Fruit fly (Drosophila melanogaster): ENCODE measurements around the gene Naa20B.
A peak's percentile ranks its signal among the peaks of the same experiment; 100 is the strongest.

Naa20B gene

DNA sequence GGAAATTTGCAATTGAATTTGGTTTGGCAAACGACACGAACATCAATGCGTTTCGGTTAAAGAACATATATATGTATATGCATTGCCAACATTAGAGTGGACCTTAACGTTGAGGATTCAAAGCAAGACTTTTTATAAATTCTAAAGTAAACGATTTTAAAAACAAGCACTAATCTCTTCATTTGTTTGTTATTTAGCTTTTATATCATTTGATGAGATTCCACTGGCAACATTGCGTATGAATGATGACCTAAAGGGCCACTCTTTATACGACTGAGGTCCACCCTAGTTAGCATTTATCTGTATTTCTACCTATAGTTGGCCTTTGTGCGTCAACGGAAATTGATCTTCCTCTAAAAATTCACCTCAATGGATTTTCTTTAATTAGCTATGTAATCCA is 1.4 kb downstream of the Naa20B start (continued):
- TF ChIP-seq lilli (GFP tag; optimal IDR thresholded peaks at IDR 0.05): no peak
- TF ChIP-seq Dad (GFP tag; optimal IDR thresholded peaks at IDR 0.05): peak; percentile 6
- no peak for TF ChIP-seq CG9876 (GFP tag; optimal IDR thresholded peaks at IDR 0.05)
- TF ChIP-seq Mrtf (GFP tag; IDR thresholded peaks at IDR 0.05): no peak
- peak; percentile 20 for TF ChIP-seq CG18599 (GFP tag; optimal IDR thresholded peaks at IDR 0.05)
- TF ChIP-seq CG6254 (GFP tag; optimal IDR thresholded peaks at IDR 0.05): peak; percentile 3
- no peak for TF ChIP-seq Lpt (GFP tag; optimal IDR thresholded peaks at IDR 0.05)
- no peak for TF ChIP-seq CG7372 (GFP tag; IDR thresholded peaks at IDR 0.05)
- no peak for TF ChIP-seq zen2 (GFP tag; IDR thresholded peaks at IDR 0.05; ENCODE audit: partially characterized antibody)
- peak; percentile 69 for TF ChIP-seq sens (GFP tag)
- no peak for TF ChIP-seq jumu (GFP tag; optimal IDR thresholded peaks at IDR 0.05)
- TF ChIP-seq tin (GFP tag; optimal IDR thresholded peaks at IDR 0.05): no peak
- no peak for TF ChIP-seq CG14860 (GFP tag; IDR thresholded peaks at IDR 0.05; ENCODE audit: partially characterized antibody)
- no peak for TF ChIP-seq slou (GFP tag; optimal IDR thresholded peaks at IDR 0.05)
- 0 out of 3 replicates have a peak, but pooled peaks have one; percentile 19 for TF ChIP-seq CG14050 (GFP tag; IDR thresholded peaks at IDR 0.05)
- no peak for TF ChIP-seq CG30020 (tag; optimal IDR thresholded peaks at IDR 0.05)
- TF ChIP-seq gt (GFP tag; IDR thresholded peaks at IDR 0.05): no peak
- no peak for TF ChIP-seq mld (GFP tag; IDR thresholded peaks at IDR 0.05; ENCODE audit: partially characterized antibody)
- no peak for TF ChIP-seq CG3163 (GFP tag; optimal IDR thresholded peaks at IDR 0.05)
- TF ChIP-seq hth (optimal IDR thresholded peaks at IDR 0.05): no peak
- no peak for TF ChIP-seq tio (GFP tag; optimal IDR thresholded peaks at IDR 0.05)
- peak; percentile 25; the same call in 1 of the 2 replicates for TF ChIP-seq al (GFP tag; IDR thresholded peaks at IDR 0.05)
- no peak for TF ChIP-seq dm (GFP tag; optimal IDR thresholded peaks at IDR 0.05)
- TF ChIP-seq Rfx (GFP tag; IDR thresholded peaks at IDR 0.05): peak; percentile 47
- no peak for TF ChIP-seq Hr78 (GFP tag; optimal IDR thresholded peaks at IDR 0.05)
- TF ChIP-seq HLH54F (GFP tag; optimal IDR thresholded peaks at IDR 0.05): no peak
- TF ChIP-seq tna (GFP tag; IDR thresholded peaks at IDR 0.05; ENCODE audit: partially characterized antibody): no peak
- no peak for TF ChIP-seq toy (GFP tag; IDR thresholded peaks at IDR 0.05)
- no peak for TF ChIP-seq dan (GFP tag; IDR thresholded peaks at IDR 0.05)
- TF ChIP-seq amos (GFP tag; IDR thresholded peaks at IDR 0.05; ENCODE audit: partially characterized antibody): no peak
- TF ChIP-seq Sox100B (GFP tag; optimal IDR thresholded peaks at IDR 0.05): peak; percentile 8
- TF ChIP-seq abd-A (tag; optimal IDR thresholded peaks at IDR 0.05): no peak
- no peak for TF ChIP-seq CkIIα-i1 (GFP tag; IDR thresholded peaks at IDR 0.05)
- no peak for TF ChIP-seq dati (GFP tag; IDR thresholded peaks at IDR 0.05)
- peak; percentile 68 for TF ChIP-seq gem (tag; optimal IDR thresholded peaks at IDR 0.05)
- no peak for TF ChIP-seq tgo (GFP tag; IDR thresholded peaks at IDR 0.05)
- TF ChIP-seq CG13296 (GFP tag; optimal IDR thresholded peaks at IDR 0.05): no peak
- peak; percentile 59 for TF ChIP-seq Med (GFP tag)
- TF ChIP-seq CG9817 (tag; optimal IDR thresholded peaks at IDR 0.05): peak; percentile 14
- no peak for TF ChIP-seq wdn (GFP tag; IDR thresholded peaks at IDR 0.05)
- TF ChIP-seq Eip74EF (GFP tag; optimal IDR thresholded peaks at IDR 0.05): no peak
- no peak for TF ChIP-seq esg (GFP tag; conservative IDR thresholded peaks at IDR 0.05)
- TF ChIP-seq CG10209 (GFP tag; optimal IDR thresholded peaks at IDR 0.05): no peak
- TF ChIP-seq CG11456 (GFP tag; IDR thresholded peaks at IDR 0.05): no peak
- no peak for TF ChIP-seq Hr39 (optimal IDR thresholded peaks at IDR 0.05)
- peak in 1 of 2 experiments; percentile 52 for TF ChIP-seq bsh (GFP tag; optimal IDR thresholded peaks at IDR 0.05)
- no peak for TF ChIP-seq D (optimal IDR thresholded peaks at IDR 0.05)
- no peak for TF ChIP-seq D (GFP tag; optimal IDR thresholded peaks at IDR 0.05)
- no peak for TF ChIP-seq Bteb2 (GFP tag; optimal IDR thresholded peaks at IDR 0.05)
- TF ChIP-seq Sox102F (GFP tag; optimal IDR thresholded peaks at IDR 0.05): peak; percentile 54
- TF ChIP-seq fru (optimal IDR thresholded peaks at IDR 0.05): no peak
- no peak for TF ChIP-seq CG17829 (tag; optimal IDR thresholded peaks at IDR 0.05)
- no peak for TF ChIP-seq cas (GFP tag; IDR thresholded peaks at IDR 0.05)

All from whole organism, embryonic.